Fruit fly (Drosophila melanogaster): ENCODE measurements around the gene dob.

DNA sequence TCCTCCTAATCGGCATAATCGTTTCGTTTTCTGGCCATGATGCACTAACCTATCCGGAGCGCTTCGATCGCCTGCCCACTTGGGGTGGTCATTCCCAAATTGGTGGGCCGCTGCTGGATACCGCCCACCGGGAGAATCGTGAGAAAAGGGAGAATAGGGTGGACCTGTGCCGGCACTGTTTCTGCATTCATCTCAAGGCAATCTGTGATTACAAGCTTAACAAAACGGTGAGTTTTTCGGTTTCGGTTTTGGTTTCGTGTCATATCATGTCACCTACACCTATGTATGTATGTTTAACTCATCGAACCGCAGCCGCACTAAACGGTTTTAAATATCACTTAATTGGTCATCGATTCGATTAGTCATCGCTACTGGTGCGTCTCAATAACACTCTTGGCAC, 42.1 kb upstream of the dob start:
- TF ChIP-seq vri (GFP tag; optimal IDR thresholded peaks at IDR 0.05) (no peak), salr (GFP tag; optimal IDR thresholded peaks at IDR 0.05) (no peak), topi (GFP tag; optimal IDR thresholded peaks at IDR 0.05) (no peak), CG8119 (GFP tag; IDR thresholded peaks at IDR 0.05) (no peak), spab (GFP tag; optimal IDR thresholded peaks at IDR 0.05) (no peak), pdm3 (GFP tag; optimal IDR thresholded peaks at IDR 0.05) (no peak), fkh (GFP tag; optimal IDR thresholded peaks at IDR 0.05) (no peak), CG16779 (tag; optimal IDR thresholded peaks at IDR 0.05) (no peak), Hr4 (GFP tag; optimal IDR thresholded peaks at IDR 0.05) (no peak)

Data from whole organism, prepupa.